Fruit fly (Drosophila melanogaster) whole organism, embryonic: ENCODE results near the gene Mul1.

ENCODE experiments used
- ATbp ChIP-seq: fragments of 200-800 bp; sonication (Bioruptor generic); optimal IDR thresholded peaks from 2 replicates; lab custom pipeline; 2017; ENCODE audit warnings: missing biosample characterization, mild to moderate bottlenecking, missing genetic modification characterization, missing genetic modification reagents
- BtbVII ChIP-seq: fragments of 200-800 bp; sonication (Bioruptor generic); optimal IDR thresholded peaks from 3 replicates; lab custom pipeline; 2017; ENCODE audit warnings: missing biosample characterization, mild to moderate bottlenecking, missing genetic modification characterization
- CG10267 ChIP-seq: fragments of 200-800 bp; sonication (Bioruptor generic); optimal IDR thresholded peaks from 2 replicates; lab custom pipeline; 2018; ENCODE audit warnings: missing biosample characterization, mild to moderate bottlenecking, missing genetic modification characterization, moderate library complexity
- CG11456 ChIP-seq: fragments of 200-800 bp; sonication (Bioruptor generic); IDR thresholded peaks from 3 replicates; pipeline ENCODE4 v1.3.6; 2022; ENCODE audit warnings: missing biosample characterization, missing genetic modification characterization
- CG11560 ChIP-seq: fragments of 200-800 bp; sonication (Bioruptor generic); IDR thresholded peaks from 3 replicates; pipeline ENCODE4 v1.3.6; 2022; ENCODE audit warnings: missing biosample characterization, missing genetic modification characterization
- CG12659 ChIP-seq: fragments of 200-800 bp; sonication (Bioruptor generic); optimal IDR thresholded peaks from 3 replicates; lab custom pipeline; 2017; ENCODE audit warnings: mild to moderate bottlenecking, missing biosample characterization, missing genetic modification reagents, missing genetic modification characterization
- CG13775 ChIP-seq: fragments of 200-800 bp; sonication (Bioruptor generic); optimal IDR thresholded peaks from 3 replicates; lab custom pipeline; 2017; ENCODE audit warnings: missing biosample characterization, mild to moderate bottlenecking, missing genetic modification characterization
- CG15696 ChIP-seq: fragments of 200-800 bp; sonication (Bioruptor generic); optimal IDR thresholded peaks from 2 replicates; lab custom pipeline; 2019; ENCODE audit warnings: missing biosample characterization, mild to moderate bottlenecking, missing genetic modification characterization, moderate library complexity
- CG16813 ChIP-seq: fragments of 200-800 bp; sonication (Bioruptor generic); IDR thresholded peaks from 3 replicates; pipeline ENCODE4 v1.3.6; 2022; ENCODE audit warnings: missing biosample characterization, missing genetic modification characterization; ENCODE audit not compliant: partially characterized antibody
- CG17568 ChIP-seq: fragments of 200-800 bp; sonication (Bioruptor generic); optimal IDR thresholded peaks from 2 replicates; lab custom pipeline; 2018; ENCODE audit warnings: missing biosample characterization, mild to moderate bottlenecking, missing genetic modification characterization, moderate library complexity
- CG17612 ChIP-seq: fragments of 200-800 bp; sonication (Bioruptor generic); IDR thresholded peaks from 2 replicates; pipeline ENCODE4 v1.3.6; 2022; ENCODE audit warnings: missing biosample characterization, missing genetic modification characterization
- CG18476 ChIP-seq: fragments of 200-800 bp; sonication (Bioruptor generic); optimal IDR thresholded peaks from 2 replicates; lab custom pipeline; 2016; ENCODE audit warnings: missing biosample characterization, mild to moderate bottlenecking, missing genetic modification characterization
- CG31365 ChIP-seq: fragments of 200-800 bp; sonication (Bioruptor generic); optimal IDR thresholded peaks from 2 replicates; lab custom pipeline; 2018; ENCODE audit warnings: missing biosample characterization, mild to moderate bottlenecking, missing genetic modification characterization
- CG31388 ChIP-seq: fragments of 200-800 bp; sonication (Bioruptor generic); optimal IDR thresholded peaks from 2 replicates; lab custom pipeline; 2016; ENCODE audit warnings: missing biosample characterization, missing genetic modification characterization
- CG3281 ChIP-seq: fragments of 200-800 bp; sonication (Bioruptor generic); optimal IDR thresholded peaks from 3 replicates; lab custom pipeline; 2017; ENCODE audit warnings: missing biosample characterization, mild to moderate bottlenecking, missing genetic modification characterization
- CG3407 ChIP-seq: fragments of 200-800 bp; sonication (Bioruptor generic); optimal IDR thresholded peaks from 2 replicates; lab custom pipeline; 2018; ENCODE audit warnings: missing biosample characterization, mild to moderate bottlenecking, missing genetic modification characterization
- CG4282 ChIP-seq: fragments of 200-800 bp; sonication (Bioruptor generic); optimal IDR thresholded peaks from 2 replicates; lab custom pipeline; 2016; ENCODE audit warnings: missing biosample characterization, missing genetic modification characterization
- CG4328 ChIP-seq: fragments of 200-800 bp; sonication (Bioruptor generic); optimal IDR thresholded peaks from 3 replicates; lab custom pipeline; 2017; ENCODE audit warnings: missing biosample characterization, missing genetic modification reagents, missing genetic modification characterization
- CG4730 ChIP-seq: fragments of 200-800 bp; sonication (Bioruptor generic); IDR thresholded peaks from 2 replicates; pipeline ENCODE4 v1.3.6; 2022; ENCODE audit warnings: missing biosample characterization, missing genetic modification characterization
- CG6175 ChIP-seq: fragments of 200-800 bp; sonication (Bioruptor generic); IDR thresholded peaks from 3 replicates; pipeline ENCODE4 v1.3.6; 2022; ENCODE audit warnings: missing biosample characterization, missing genetic modification characterization
- CG6689 ChIP-seq: fragments of 200-800 bp; sonication (Bioruptor generic); IDR thresholded peaks from 2 replicates; pipeline ENCODE4 v1.3.6; 2022; ENCODE audit warnings: missing biosample characterization, missing genetic modification characterization
- CG7839 ChIP-seq: fragments of 200-800 bp; sonication (Bioruptor generic); optimal IDR thresholded peaks from 3 replicates; lab custom pipeline; 2018; ENCODE audit warnings: missing biosample characterization, mild to moderate bottlenecking, missing genetic modification characterization, moderate library complexity
- CG8359 ChIP-seq: fragments of 200-800 bp; sonication (Bioruptor generic); optimal IDR thresholded peaks from 2 replicates; lab custom pipeline; 2017; ENCODE audit warnings: missing biosample characterization, mild to moderate bottlenecking, missing genetic modification characterization, borderline replicate concordance
- CG8388 ChIP-seq: fragments of 200-800 bp; sonication (Bioruptor generic); optimal IDR thresholded peaks from 2 replicates; lab custom pipeline; 2019; ENCODE audit warnings: missing biosample characterization, mild to moderate bottlenecking, missing genetic modification characterization, moderate library complexity
- CG8765 ChIP-seq: fragments of 200-800 bp; sonication (Bioruptor generic); IDR thresholded peaks from 2 replicates; pipeline ENCODE4 v1.3.6; 2022; ENCODE audit warnings: missing biosample characterization, missing genetic modification characterization
- D19A ChIP-seq: fragments of 200-800 bp; optimal IDR thresholded peaks from 3 replicates; lab custom pipeline; 2019; ENCODE audit warnings: missing biosample characterization, mild to moderate bottlenecking, missing genetic modification characterization, moderate library complexity
- Dip3 ChIP-seq: fragments of 200-800 bp; sonication (Bioruptor generic); optimal IDR thresholded peaks from 3 replicates; lab custom pipeline; 2016; ENCODE audit warnings: missing biosample characterization, missing genetic modification characterization
- Elba2 ChIP-seq: fragments of 200-800 bp; sonication (Bioruptor generic); optimal IDR thresholded peaks from 3 replicates; lab custom pipeline; 2016; ENCODE audit warnings: missing biosample characterization, missing genetic modification characterization
- NFAT ChIP-seq: fragments of 200-800 bp; sonication (Bioruptor generic); IDR thresholded peaks from 2 replicates; pipeline ENCODE4 v1.3.6; 2022; ENCODE audit warnings: missing biosample characterization, missing genetic modification characterization
- Nf-YC ChIP-seq: fragments of 200-800 bp; optimal IDR thresholded peaks from 3 replicates; lab custom pipeline; 2019; ENCODE audit warnings: missing biosample characterization, mild to moderate bottlenecking, missing genetic modification characterization, moderate library complexity
- Opbp ChIP-seq: fragments of 200-800 bp; sonication (Bioruptor generic); IDR thresholded peaks from 3 replicates; pipeline ENCODE4 v1.3.6; 2022; ENCODE audit warnings: missing biosample characterization, missing genetic modification characterization; ENCODE audit not compliant: partially characterized antibody
- Ptx1 ChIP-seq: fragments of 200-800 bp; sonication (Bioruptor generic); IDR thresholded peaks from 2 replicates; pipeline ENCODE4 v1.3.6; 2022; ENCODE audit warnings: missing biosample characterization, missing genetic modification characterization
- Xbp1 ChIP-seq: fragments of 200-800 bp; sonication (Bioruptor generic); optimal IDR thresholded peaks from 3 replicates; lab custom pipeline; 2016; ENCODE audit warnings: missing biosample characterization, mild to moderate bottlenecking, missing genetic modification characterization
- ab ChIP-seq: fragments of 200-800 bp; sonication (Bioruptor generic); optimal IDR thresholded peaks from 2 replicates; lab custom pipeline; 2016; ENCODE audit warnings: missing biosample characterization, missing genetic modification characterization
- abd-A ChIP-seq: fragments of 200-800 bp; sonication (Bioruptor generic); optimal IDR thresholded peaks from 3 replicates; lab custom pipeline; 2019; ENCODE audit warnings: missing biosample characterization, mild to moderate bottlenecking, missing genetic modification characterization, moderate library complexity
- cato ChIP-seq: fragments of 200-800 bp; sonication (Bioruptor generic); optimal IDR thresholded peaks from 2 replicates; lab custom pipeline; 2016; ENCODE audit warnings: missing biosample characterization, missing genetic modification characterization, borderline replicate concordance
- ci ChIP-seq: fragments of 200-800 bp; sonication (Bioruptor generic); IDR thresholded peaks from 3 replicates; pipeline ENCODE4 v1.3.6; 2022; ENCODE audit warnings: missing biosample characterization, missing genetic modification characterization
- esg ChIP-seq: fragments of 200-800 bp; sonication (Bioruptor generic); conservative IDR thresholded peaks from 2 replicates; pipeline ENCODE4 v1.3.6; 2022; ENCODE audit warnings: missing biosample characterization, missing genetic modification characterization
- exex ChIP-seq: fragments of 200-800 bp; sonication (Bioruptor generic); optimal IDR thresholded peaks from 4 replicates; lab custom pipeline; 2018; ENCODE audit warnings: missing biosample characterization, mild to moderate bottlenecking, missing genetic modification characterization, moderate library complexity
- gsb-n ChIP-seq: fragments of 200-800 bp; sonication (Bioruptor generic); optimal IDR thresholded peaks from 3 replicates; lab custom pipeline; 2018; ENCODE audit warnings: missing biosample characterization, mild to moderate bottlenecking, missing genetic modification characterization
- hkb ChIP-seq, 2 experiments: fragments of 200-800 bp in 1 of 2; fragments of >200 bp in 1 of 2; sonication (Bioruptor generic) in 1 of 2; IDR thresholded peaks in 1 of 2; optimal IDR thresholded peaks in 1 of 2; 2 replicates each; pipeline versions ENCODE4 v1.3.6 to Lab custom; 2017 to 2022; ENCODE audit warnings: missing biosample characterization in 1 of 2, missing genetic modification characterization in 1 of 2
- insv ChIP-seq, 2 experiments: fragments of 200-800 bp; sonication (Bioruptor generic); optimal IDR thresholded peaks; 3 replicates each; lab custom pipeline; 2016 to 2018; ENCODE audit warnings: missing biosample characterization in 2 of 2, missing genetic modification characterization in 2 of 2
- pb ChIP-seq: fragments of 200-800 bp; sonication (Bioruptor generic); optimal IDR thresholded peaks from 3 replicates; lab custom pipeline; 2016; ENCODE audit warnings: missing biosample characterization, missing genetic modification characterization
- pfk ChIP-seq: fragments of 200-800 bp; sonication (Bioruptor generic); optimal IDR thresholded peaks from 2 replicates; lab custom pipeline; 2018; ENCODE audit warnings: missing biosample characterization, mild to moderate bottlenecking, missing genetic modification characterization, moderate library complexity
- prd ChIP-seq, 3 experiments: fragments of >200 bp in 2 of 3; fragments of 200-800 bp in 1 of 3; sonication (Bioruptor generic) in 1 of 3; optimal IDR thresholded peaks in 2 of 3; IDR thresholded peaks in 1 of 3; 2 replicates in 2 of 3; 3 replicates in 1 of 3; pipeline versions ENCODE4 v1.3.6 to Lab custom; 2017 to 2022; ENCODE audit warnings: missing biosample characterization in 1 of 3, missing genetic modification characterization in 1 of 3
- shn ChIP-seq: fragments of 200-800 bp; sonication (Bioruptor generic); optimal IDR thresholded peaks from 3 replicates; lab custom pipeline; 2016; ENCODE audit warnings: missing biosample characterization, missing genetic modification characterization
- slbo ChIP-seq: fragments of 200-800 bp; sonication (Bioruptor generic); IDR thresholded peaks from 2 replicates; pipeline ENCODE4 v1.3.6; 2022; ENCODE audit warnings: missing biosample characterization, missing genetic modification characterization
- sna ChIP-seq: fragments of 200-800 bp; sonication (Bioruptor generic); IDR thresholded peaks from 2 replicates; pipeline ENCODE4 v1.3.6; 2022; ENCODE audit warnings: missing biosample characterization, missing genetic modification characterization; ENCODE audit not compliant: partially characterized antibody
- zfh2 ChIP-seq: fragments of 200-800 bp; sonication (Bioruptor generic); optimal IDR thresholded peaks from 2 replicates; lab custom pipeline; 2016; ENCODE audit warnings: missing biosample characterization, missing genetic modification characterization

Mul1 gene

dm6 chr3L:4016754-4017153, 4.5 kb upstream of the Mul1 start (continued):
- TF ChIP-seq CG15696 (tag; lab: Kevin White, UChicago): peak; percentile 89
- TF ChIP-seq CG10267 (tag; lab: Kevin White, UChicago): peak; percentile 58
- no peak for TF ChIP-seq abd-A (tag; lab: Kevin White, UChicago)
- peak; percentile 11 for TF ChIP-seq CG12659 (GFP tag; lab: Kevin White, UChicago)
- TF ChIP-seq CG16813 (GFP tag; lab: Robert Waterston, UW): no peak
- peak; percentile 51 for TF ChIP-seq D19A (tag; lab: Kevin White, UChicago)
- peak; percentile 36 for TF ChIP-seq shn (GFP tag; lab: Kevin White, UChicago)
- TF ChIP-seq ATbp (GFP tag; lab: Kevin White, UChicago): peak; percentile 62
- no peak for TF ChIP-seq Dip3
- peak; percentile 70 for TF ChIP-seq CG7839 (tag; lab: Kevin White, UChicago)
- TF ChIP-seq CG6689 (GFP tag; lab: Robert Waterston, UW): peak; percentile 72
- peak; percentile 16 for TF ChIP-seq pb (GFP tag; lab: Kevin White, UChicago)
- no peak for TF ChIP-seq CG6175 (GFP tag; lab: Robert Waterston, UW)
- no peak for TF ChIP-seq ab
- TF ChIP-seq sna (GFP tag; lab: Robert Waterston, UW): no peak
- no peak for TF ChIP-seq prd (optimal IDR thresholded peaks at IDR 0.05; lab: Kevin White, UChicago)
- peak; percentile 92 for TF ChIP-seq prd (GFP tag; IDR thresholded peaks at IDR 0.05; lab: Robert Waterston, UW)
- TF ChIP-seq CG17612 (GFP tag; lab: Robert Waterston, UW): no peak
- TF ChIP-seq CG31365 (tag; lab: Kevin White, UChicago): peak; percentile 19
- no peak for TF ChIP-seq Nf-YC (tag; lab: Kevin White, UChicago)
- TF ChIP-seq CG4282 (GFP tag; lab: Kevin White, UChicago): no peak
- no peak for TF ChIP-seq CG4328 (GFP tag; lab: Kevin White, UChicago)
- TF ChIP-seq CG8359 (GFP tag; lab: Kevin White, UChicago): no peak
- peak; percentile 87 for TF ChIP-seq ci (GFP tag; lab: Robert Waterston, UW)
- TF ChIP-seq CG4730 (GFP tag; lab: Robert Waterston, UW): peak; percentile 58
- no peak for TF ChIP-seq BtbVII (GFP tag; lab: Kevin White, UChicago)
- TF ChIP-seq CG8388 (GFP tag; lab: Kevin White, UChicago): peak; percentile 54
- peak; percentile 60; the same call in 1 of the 2 replicates for TF ChIP-seq esg (GFP tag; lab: Robert Waterston, UW)
- TF ChIP-seq CG3281: no peak
- peak; percentile 28 for TF ChIP-seq CG31388 (GFP tag; lab: Kevin White, UChicago)
- peak; percentile 36 for TF ChIP-seq cato
- peak; percentile 34; the same call in 1 of the 3 replicates for TF ChIP-seq CG11560 (tag; lab: Robert Waterston, UW)
- TF ChIP-seq hkb (optimal IDR thresholded peaks at IDR 0.05; lab: Kevin White, UChicago): no peak
- peak; percentile 65 for TF ChIP-seq hkb (GFP tag; IDR thresholded peaks at IDR 0.05; lab: Robert Waterston, UW)
- peak; percentile 42 for TF ChIP-seq Elba2 (GFP tag; lab: Kevin White, UChicago)
- peak; percentile 75 for TF ChIP-seq Xbp1 (GFP tag; lab: Kevin White, UChicago)
- TF ChIP-seq gsb-n: peak; percentile 65
- TF ChIP-seq CG8765 (GFP tag; lab: Robert Waterston, UW): peak; percentile 75; the same call in 1 of the 2 replicates
- 0 out of 2 replicates have a peak, but pooled peaks have one; percentile 31 for TF ChIP-seq NFAT (GFP tag; lab: Robert Waterston, UW)
- TF ChIP-seq Ptx1 (GFP tag; lab: Robert Waterston, UW): peak; percentile 53
- no peak for TF ChIP-seq Opbp (GFP tag; lab: Robert Waterston, UW)
- TF ChIP-seq insv (GFP tag; optimal IDR thresholded peaks at IDR 0.05; lab: Kevin White, UChicago): no peak
- peak; percentile 58 for TF ChIP-seq slbo (GFP tag; lab: Robert Waterston, UW)
- TF ChIP-seq CG13775 (GFP tag; lab: Kevin White, UChicago): peak; percentile 42
- TF ChIP-seq CG3407 (GFP tag; lab: Kevin White, UChicago): peak; percentile 29
- no peak for TF ChIP-seq exex (tag; lab: Kevin White, UChicago)
- no peak for TF ChIP-seq zfh2 (GFP tag; lab: Kevin White, UChicago)
- no peak for TF ChIP-seq pfk (GFP tag; lab: Kevin White, UChicago)
- peak; percentile 70; the same call in 2 of the 3 replicates for TF ChIP-seq CG11456 (GFP tag; lab: Robert Waterston, UW)
- TF ChIP-seq CG17568 (GFP tag; lab: Kevin White, UChicago): no peak
- TF ChIP-seq CG18476: peak; percentile 24
